Worm (Caenorhabditis elegans): ENCODE results near the gene pvf-1.

DNA sequence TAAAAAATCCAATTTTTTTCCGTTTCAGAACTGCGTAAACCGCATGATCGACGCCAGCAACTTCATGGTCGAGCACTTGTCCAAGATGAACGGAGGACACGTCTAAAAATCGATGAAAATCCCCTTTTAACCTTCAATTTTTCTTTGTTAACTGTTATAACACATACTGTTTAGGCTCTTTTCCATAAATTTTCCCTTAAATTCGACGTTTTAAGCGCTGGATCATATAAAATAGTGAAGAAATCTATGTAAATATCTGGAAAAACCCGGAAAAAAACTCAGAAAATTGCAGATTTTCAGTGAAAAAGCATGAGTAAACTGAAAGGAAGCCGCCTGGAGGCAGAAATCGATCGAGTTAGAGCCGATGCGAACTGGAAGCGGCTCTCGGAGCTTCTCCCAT, 36.0 kb upstream of the pvf-1 start, which contains the start of gene ttc-7:
- no peak for TF ChIP-seq R02D3.7 (tag; optimal IDR thresholded peaks at IDR 0.05)
- no peak for TF ChIP-seq ztf-4 (tag; optimal IDR thresholded peaks at IDR 0.05)
- TF ChIP-seq nhr-11 (tag; optimal IDR thresholded peaks at IDR 0.05), result no peak
- TF ChIP-seq ztf-11 (tag; optimal IDR thresholded peaks at IDR 0.05), result no peak
- TF ChIP-seq tbx-2 (tag; optimal IDR thresholded peaks at IDR 0.05), result no peak
- TF ChIP-seq elt-2 (tag; optimal IDR thresholded peaks at IDR 0.05), result no peak
- TF ChIP-seq mdl-1 (tag; optimal IDR thresholded peaks at IDR 0.05), result no peak
- no peak for TF ChIP-seq nhr-237 (tag; optimal IDR thresholded peaks at IDR 0.05)
- TF ChIP-seq unc-62 (GFP tag; optimal IDR thresholded peaks at IDR 0.05), result no peak

All from whole organism, L3 larva.